Worm (Caenorhabditis elegans) whole organism, young adult: Measurements from ENCODE around the gene cutl-25.

Experiments
- B0019.2 ChIP-seq: fragments of 200-800 bp; sonication (Bioruptor generic); conservative IDR thresholded peaks from 2 replicates; pipeline ENCODE4 v1.3.6; 2022; ENCODE audit warnings: missing genetic modification reagents, missing genetic modification characterization, missing compliant biosample characterization
- C06A6.2 ChIP-seq: fragments of 200-800 bp; sonication (Bioruptor generic); conservative IDR thresholded peaks from 2 replicates; pipeline ENCODE4 v1.3.6; 2022; ENCODE audit warnings: missing genetic modification characterization, missing compliant biosample characterization
- F22D6.2 ChIP-seq: sonication (generic microtip); optimal IDR thresholded peaks from 2 replicates; lab custom pipeline; 2016; ENCODE audit warnings: mild to moderate bottlenecking, missing genetic modification characterization, missing compliant biosample characterization
- F23B12.7 ChIP-seq: sonication (generic microtip); optimal IDR thresholded peaks from 2 replicates; lab custom pipeline; 2017; ENCODE audit warnings: missing genetic modification characterization, mild to moderate bottlenecking, missing compliant biosample characterization, antibody characterized with exemption, moderate library complexity; ENCODE audit not compliant: insufficient read depth
- F39B2.1 ChIP-seq: fragments of 200-800 bp; sonication (Bioruptor generic); IDR thresholded peaks from 2 replicates; pipeline ENCODE4 v1.3.6; 2022; ENCODE audit warnings: missing genetic modification reagents, missing genetic modification characterization, missing compliant biosample characterization
- F55B11.4 ChIP-seq: sonication (generic microtip); optimal IDR thresholded peaks from 2 replicates; lab custom pipeline; 2016; ENCODE audit warnings: missing compliant biosample characterization, missing genetic modification characterization, borderline replicate concordance; ENCODE audit not compliant: insufficient read depth
- T26A5.8 ChIP-seq: sonication (generic microtip); optimal IDR thresholded peaks from 2 replicates; lab custom pipeline; 2016; ENCODE audit warnings: missing genetic modification characterization, missing compliant biosample characterization
- Y53G8AR.9 ChIP-seq: fragments of 200-800 bp; sonication (Bioruptor generic); conservative IDR thresholded peaks from 2 replicates; pipeline ENCODE4 v1.3.6; 2022; ENCODE audit warnings: missing genetic modification reagents, missing genetic modification characterization, missing compliant biosample characterization
- Y67H2A.10 ChIP-seq: fragments of 200-800 bp; sonication (Bioruptor generic); conservative IDR thresholded peaks from 2 replicates; pipeline ENCODE4 v1.3.6; 2022; ENCODE audit warnings: missing genetic modification reagents, missing genetic modification characterization, missing compliant biosample characterization
- Y95B8A.8 ChIP-seq: fragments of 200-800 bp; sonication (Bioruptor generic); IDR thresholded peaks from 2 replicates; pipeline ENCODE4 v1.3.6; 2022; ENCODE audit warnings: missing genetic modification reagents, missing genetic modification characterization, missing compliant biosample characterization
- akir-1 ChIP-seq: fragments of 200-800 bp; sonication (Bioruptor generic); optimal IDR thresholded peaks from 2 replicates; lab custom pipeline; 2018; ENCODE audit warnings: mild to moderate bottlenecking, missing genetic modification characterization, moderate library complexity, missing compliant biosample characterization
- ama-1 ChIP-seq, 3 experiments: fragments of 150-350 bp in 1 of 3; sonication (generic microtip) in 2 of 3; optimal IDR thresholded peaks; 2 replicates each; lab custom pipeline; 2014 to 2018; ENCODE audit warnings: missing biosample characterization in 2 of 3, missing genetic modification characterization in 2 of 3, missing genetic modification reagents in 2 of 3
- attf-3 ChIP-seq: fragments of 200-800 bp; sonication (Bioruptor generic); conservative IDR thresholded peaks from 2 replicates; pipeline ENCODE4 v1.3.6; 2022; ENCODE audit warnings: missing genetic modification reagents, missing genetic modification characterization, missing compliant biosample characterization
- attf-6 ChIP-seq: fragments of 200-800 bp; sonication (Bioruptor generic); IDR thresholded peaks from 2 replicates; pipeline ENCODE4 v1.3.6; 2022; ENCODE audit warnings: missing genetic modification reagents, missing genetic modification characterization, missing compliant biosample characterization
- cebp-2 ChIP-seq: fragments of 200-800 bp; sonication (Bioruptor generic); IDR thresholded peaks from 2 replicates; pipeline ENCODE4 v1.3.6; 2022; ENCODE audit warnings: missing genetic modification characterization, missing compliant biosample characterization
- dpff-1 ChIP-seq: sonication (generic microtip); optimal IDR thresholded peaks from 2 replicates; lab custom pipeline; 2017; ENCODE audit warnings: mild to moderate bottlenecking, missing genetic modification characterization, missing compliant biosample characterization
- dpl-1 ChIP-seq: fragments of 150-350 bp; optimal IDR thresholded peaks from 2 replicates; lab custom pipeline; 2014; ENCODE audit warnings: missing biosample characterization, missing genetic modification reagents, missing genetic modification characterization
- efl-1 ChIP-seq: fragments of 150-350 bp; optimal IDR thresholded peaks from 2 replicates; lab custom pipeline; 2014; ENCODE audit warnings: missing biosample characterization, missing genetic modification reagents, missing genetic modification characterization
- egl-18 ChIP-seq: fragments of 200-800 bp; sonication (Bioruptor generic); IDR thresholded peaks from 2 replicates; pipeline ENCODE4 v1.3.6; 2022; ENCODE audit warnings: missing genetic modification reagents, missing genetic modification characterization, missing compliant biosample characterization
- ekl-4 ChIP-seq: fragments of 200-800 bp; sonication (Bioruptor generic); IDR thresholded peaks from 2 replicates; pipeline ENCODE4 v1.3.6; 2022; ENCODE audit warnings: missing genetic modification reagents, missing genetic modification characterization, missing compliant biosample characterization
- gei-17 ChIP-seq: fragments of 200-800 bp; sonication (Bioruptor generic); optimal IDR thresholded peaks from 2 replicates; lab custom pipeline; 2018; ENCODE audit warnings: mild to moderate bottlenecking, missing genetic modification characterization, missing compliant biosample characterization
- him-1 ChIP-seq: sonication (generic microtip); optimal IDR thresholded peaks from 2 replicates; lab custom pipeline; 2016; ENCODE audit warnings: missing genotype, missing genetic modification reagents, missing genetic modification characterization, missing compliant biosample characterization
- lag-1 ChIP-seq: fragments of 200-800 bp; sonication (Bioruptor generic); IDR thresholded peaks from 2 replicates; pipeline ENCODE4 v1.3.6; 2022; ENCODE audit warnings: missing genetic modification reagents, missing genetic modification characterization, missing compliant biosample characterization
- let-526 ChIP-seq: fragments of 200-800 bp; sonication (Bioruptor generic); IDR thresholded peaks from 2 replicates; pipeline ENCODE4 v1.3.6; 2022; ENCODE audit warnings: missing genetic modification reagents, missing genetic modification characterization, missing compliant biosample characterization
- lin-35 ChIP-seq, 3 experiments: fragments of 150-350 bp in 2 of 3; sonication (generic microtip) in 1 of 3; optimal IDR thresholded peaks; 2 replicates each; lab custom pipeline; 2014 to 2018; ENCODE audit warnings: missing biosample characterization in 3 of 3, missing genetic modification characterization in 3 of 3, missing genetic modification reagents in 3 of 3
- lin-54 ChIP-seq: fragments of 200-800 bp; sonication (Bioruptor generic); optimal IDR thresholded peaks from 2 replicates; lab custom pipeline; 2018; ENCODE audit warnings: mild to moderate bottlenecking, missing genetic modification characterization, missing compliant biosample characterization
- lir-1 ChIP-seq: fragments of 200-800 bp; sonication (Bioruptor generic); conservative IDR thresholded peaks from 2 replicates; pipeline ENCODE4 v1.3.6; 2022; ENCODE audit warnings: missing genetic modification reagents, missing genetic modification characterization, missing compliant biosample characterization
- lsl-1 ChIP-seq: fragments of 200-800 bp; sonication (Bioruptor generic); optimal IDR thresholded peaks from 2 replicates; lab custom pipeline; 2018; ENCODE audit warnings: mild to moderate bottlenecking, missing genetic modification characterization, moderate library complexity, missing compliant biosample characterization
- madf-6 ChIP-seq: fragments of 200-800 bp; sonication (Bioruptor generic); IDR thresholded peaks from 2 replicates; pipeline ENCODE4 v1.3.6; 2022; ENCODE audit warnings: missing genetic modification reagents, missing genetic modification characterization, missing compliant biosample characterization
- mes-4 ChIP-seq: sonication (generic microtip); optimal IDR thresholded peaks from 2 replicates; lab custom pipeline; 2016; ENCODE audit warnings: missing genotype, missing genetic modification characterization, missing compliant biosample characterization
- nhr-120 ChIP-seq: fragments of 200-800 bp; sonication (Bioruptor generic); IDR thresholded peaks from 2 replicates; pipeline ENCODE4 v1.3.6; 2022; ENCODE audit warnings: missing genetic modification characterization, missing compliant biosample characterization
- nhr-27 ChIP-seq: fragments of 200-800 bp; sonication (Bioruptor generic); optimal IDR thresholded peaks from 2 replicates; lab custom pipeline; 2018; ENCODE audit warnings: mild to moderate bottlenecking, missing genetic modification characterization, moderate library complexity, missing compliant biosample characterization
- nhr-80 ChIP-seq: sonication (generic microtip); optimal IDR thresholded peaks from 2 replicates; lab custom pipeline; 2016; ENCODE audit warnings: missing genetic modification characterization, missing compliant biosample characterization
- nhr-90 ChIP-seq: sonication (generic microtip); optimal IDR thresholded peaks from 2 replicates; lab custom pipeline; 2016; ENCODE audit warnings: missing genotype, mild to moderate bottlenecking, missing genetic modification characterization, missing compliant biosample characterization
- repo-1 ChIP-seq: sonication (generic microtip); optimal IDR thresholded peaks from 2 replicates; lab custom pipeline; 2017; ENCODE audit warnings: mild to moderate bottlenecking, missing genetic modification characterization, missing compliant biosample characterization
- sea-2 ChIP-seq: fragments of 200-800 bp; sonication (Bioruptor generic); IDR thresholded peaks from 2 replicates; pipeline ENCODE4 v1.3.6; 2022; ENCODE audit warnings: missing genetic modification characterization, missing compliant biosample characterization
- snpc-4 ChIP-seq, 5 experiments: fragments of 150-350 bp in 1 of 5; sonication (generic microtip) in 4 of 5; optimal IDR thresholded peaks; 2 replicates each; lab custom pipeline; 2014 to 2018; ENCODE audit warnings: missing genetic modification characterization in 5 of 5, missing biosample characterization in 3 of 5, antibody characterized with exemption in 2 of 5, mild to moderate bottlenecking in 2 of 5, missing compliant biosample characterization in 2 of 5, missing genotype in 2 of 5, moderate library complexity in 2 of 5, missing genetic modification reagents in 1 of 5
- somi-1 ChIP-seq: fragments of 200-800 bp; sonication (Bioruptor generic); optimal IDR thresholded peaks from 2 replicates; lab custom pipeline; 2018; ENCODE audit warnings: mild to moderate bottlenecking, missing genetic modification characterization, missing compliant biosample characterization
- tbx-9 ChIP-seq: sonication (generic microtip); optimal IDR thresholded peaks from 2 replicates; lab custom pipeline; 2016; ENCODE audit warnings: borderline replicate concordance, missing genetic modification characterization, inconsistent platforms, missing compliant biosample characterization
- tlf-1 ChIP-seq: fragments of 200-800 bp; sonication (Bioruptor generic); optimal IDR thresholded peaks from 2 replicates; lab custom pipeline; 2018; ENCODE audit warnings: mild to moderate bottlenecking, missing genetic modification characterization, missing compliant biosample characterization
- unc-62 ChIP-seq: fragments of 150-350 bp; optimal IDR thresholded peaks from 2 replicates; lab custom pipeline; 2014; ENCODE audit warnings: missing biosample characterization, missing genetic modification reagents, missing genetic modification characterization
- zim-3 ChIP-seq: sonication (generic microtip); optimal IDR thresholded peaks from 2 replicates; lab custom pipeline; 2017; ENCODE audit warnings: mild to moderate bottlenecking, missing genetic modification characterization, moderate library complexity, missing compliant biosample characterization

The cutl-25 gene

ce11 chrIII:3091572-3091971 is 44.6 kb upstream of the cutl-25 start, which contains the start of gene ccep-135 (continued):
- TF ChIP-seq T26A5.8 (tag; lab: Kevin White, UChicago) (no peak), B0019.2 (GFP tag; lab: Robert Waterston, UW) (no peak), efl-1 (GFP tag; lab: Kevin White, UChicago) (no peak), Y67H2A.10 (GFP tag; lab: Robert Waterston, UW) (no peak), zim-3 (no peak)

ce11 chrIII:3086471-3086870 is 39.5 kb upstream of the cutl-25 start, which contains the start of gene sft-1:
sft-1 (plus strand) TSS chrIII:3086671.
- TF ChIP-seq mes-4 (no peak), nhr-80 (tag; lab: Kevin White, UChicago) (no peak), sea-2 (no peak)

- TF ChIP-seq C06A6.2 (GFP tag; lab: Robert Waterston, UW) = no peak
- TF ChIP-seq lsl-1 (GFP tag; lab: Kevin White, UChicago) = no peak
- TF ChIP-seq unc-62 (GFP tag; lab: Kevin White, UChicago) = no peak
- TF ChIP-seq madf-6 = no peak
- TF ChIP-seq attf-3 (GFP tag; lab: Robert Waterston, UW) = peak; percentile 93
- peak; percentile 20 for TF ChIP-seq dpl-1
- no peak for TF ChIP-seq nhr-27 (tag; lab: Kevin White, UChicago)
- TF ChIP-seq lin-54 (GFP tag; lab: Kevin White, UChicago) = peak; percentile 6
- peak; percentile 13 for TF ChIP-seq efl-1 (GFP tag; lab: Kevin White, UChicago)
- TF ChIP-seq lin-35 (GFP tag; optimal IDR thresholded peaks at IDR 0.05; lab: Kevin White, UChicago) = peak in 1 of 3 experiments; percentile 42
- TF ChIP-seq F55B11.4 (tag; lab: Kevin White, UChicago) = no peak
- TF ChIP-seq tlf-1 = no peak
- TF ChIP-seq let-526 (GFP tag; lab: Robert Waterston, UW) = no peak
These were observed 23.2 kb upstream of the cutl-25 start, which contains the start of gene H06I04.3 for ce11 chrIII:3070026-3070573. H06I04.3 (plus strand) TSS chrIII:3070523.

ce11 chrIII:3069101-3069500 is 22.2 kb upstream of the cutl-25 start:
- TF ChIP-seq F22D6.2 (tag; lab: Kevin White, UChicago) = no peak
- no peak for TF ChIP-seq F39B2.1 (GFP tag; lab: Robert Waterston, UW)
- no peak for TF ChIP-seq attf-3 (GFP tag; lab: Robert Waterston, UW)
- TF ChIP-seq gei-17 (GFP tag; lab: Kevin White, UChicago) = no peak
- no peak for TF ChIP-seq somi-1 (GFP tag; lab: Kevin White, UChicago)
- TF ChIP-seq nhr-80 (tag; lab: Kevin White, UChicago) = no peak
- TF ChIP-seq akir-1 (GFP tag; lab: Kevin White, UChicago) = no peak
- no peak for TF ChIP-seq ama-1 (optimal IDR thresholded peaks at IDR 0.05; lab: Kevin White, UChicago)
- peak in 1 of 2 experiments; percentile 63 for TF ChIP-seq ama-1 (GFP tag; optimal IDR thresholded peaks at IDR 0.05; lab: Kevin White, UChicago)
- TF ChIP-seq madf-6 = peak; percentile 73
- peak; percentile 81; the same call in 1 of the 2 replicates for TF ChIP-seq ekl-4 (GFP tag; lab: Robert Waterston, UW)
- TF ChIP-seq repo-1 = no peak
- TF ChIP-seq dpff-1 (tag; lab: Kevin White, UChicago) = peak; percentile 9
- no peak for TF ChIP-seq egl-18 (GFP tag; lab: Robert Waterston, UW)
- TF ChIP-seq cebp-2 (GFP tag; lab: Robert Waterston, UW) = peak; percentile 82; the same call in 1 of the 2 replicates
- TF ChIP-seq lag-1 (GFP tag; lab: Robert Waterston, UW) = no peak
- no peak for TF ChIP-seq lir-1 (GFP tag; lab: Robert Waterston, UW)
- peak; percentile 79 for TF ChIP-seq Y53G8AR.9 (GFP tag; lab: Robert Waterston, UW)
- no peak for TF ChIP-seq nhr-90
- TF ChIP-seq F23B12.7 = no peak
- no peak for TF ChIP-seq nhr-120 (GFP tag; lab: Robert Waterston, UW)
- TF ChIP-seq attf-6 (GFP tag; lab: Robert Waterston, UW) = 0 out of 2 replicates have a peak, but pooled peaks have one; percentile 35
- TF ChIP-seq Y95B8A.8 (GFP tag; lab: Robert Waterston, UW) = 0 out of 2 replicates have a peak, but pooled peaks have one; percentile 54
- TF ChIP-seq tbx-9 (tag; lab: Kevin White, UChicago) = no peak
- TF ChIP-seq snpc-4 (GFP tag; optimal IDR thresholded peaks at IDR 0.05; lab: Kevin White, UChicago) = no peak
- no peak for TF ChIP-seq snpc-4 (tag; optimal IDR thresholded peaks at IDR 0.05; lab: Kevin White, UChicago)
- TF ChIP-seq him-1 (tag; lab: Kevin White, UChicago) = no peak
